Fruit fly (Drosophila melanogaster) Kc167 (cell line): ENCODE results near the gene pcm.

Experiments used
- Sin3A ChIP-seq: fragments of >200 bp; optimal IDR thresholded peaks from 2 replicates; lab custom pipeline; 2018; ENCODE audit warnings: missing external identifiers
- psq ChIP-seq: fragments of >200 bp; optimal IDR thresholded peaks from 2 replicates; lab custom pipeline; 2017; ENCODE audit warnings: missing external identifiers

DNA sequence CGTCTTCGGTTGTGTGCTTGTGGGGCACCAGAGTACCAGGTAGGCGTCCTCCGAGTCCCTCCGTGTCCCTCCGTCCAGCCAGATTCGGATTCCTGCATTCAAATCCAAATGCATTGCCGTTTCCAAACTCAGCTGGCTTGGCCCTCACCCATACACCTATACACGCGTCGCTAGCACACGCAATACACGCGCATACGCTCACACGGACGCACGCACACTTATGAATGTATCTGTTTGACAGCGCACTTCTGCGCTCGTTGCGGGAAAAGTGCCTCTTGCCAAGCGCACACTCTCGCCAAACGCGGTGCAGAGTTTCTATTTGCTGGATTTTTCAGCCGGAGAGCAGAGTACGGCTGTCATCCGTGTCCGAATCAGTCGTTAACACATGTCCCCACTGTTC lies 30.8 kb upstream of the pcm start:
- TF ChIP-seq Sin3A (no peak), psq (lab: Kevin White, UChicago) (no peak)
